Fruit fly (Drosophila melanogaster): Measurements from ENCODE around the gene Galt.

DNA sequence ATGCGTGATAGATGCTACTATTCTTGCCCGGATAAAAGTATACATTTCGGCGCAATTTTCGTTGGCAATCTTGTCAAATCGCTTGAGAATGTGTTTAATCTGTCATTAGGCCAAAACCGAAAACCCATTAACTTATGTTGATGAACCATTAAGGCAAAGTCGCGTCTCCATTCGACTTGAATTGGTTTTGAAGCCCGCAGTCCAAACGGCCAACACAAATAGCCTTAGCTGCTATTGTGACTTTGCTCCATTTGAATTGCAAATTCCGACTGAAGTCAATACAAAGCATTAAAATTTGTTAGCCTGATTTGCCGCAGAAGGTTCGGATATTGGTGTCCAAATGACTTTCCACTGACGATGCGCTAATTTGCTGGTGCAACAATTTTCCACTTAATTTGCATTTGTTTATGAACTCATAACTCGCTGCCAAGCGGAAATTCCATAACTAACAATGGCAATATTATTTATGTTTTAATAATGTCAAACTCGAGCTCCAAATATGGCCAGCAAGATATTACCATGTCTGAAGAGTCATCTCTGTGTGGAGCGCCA is 38.6 kb upstream of the Galt start:
- TF ChIP-seq CG15336 (GFP tag; IDR thresholded peaks at IDR 0.05) (no peak), topi (GFP tag; optimal IDR thresholded peaks at IDR 0.05) (no peak), Blimp-1 (GFP tag; optimal IDR thresholded peaks at IDR 0.05) (no peak), OdsH (GFP tag; optimal IDR thresholded peaks at IDR 0.05) (no peak)

Data from whole organism, prepupa.